Fruit fly (Drosophila melanogaster) whole organism, embryonic: ENCODE results near the gene CG1801.

Source experiments
- BEAF-32 ChIP-seq: fragments of 200-800 bp; sonication (Bioruptor generic); optimal IDR thresholded peaks from 3 replicates; lab custom pipeline; 2017; ENCODE audit warnings: missing biosample characterization, missing genetic modification characterization, mild to moderate bottlenecking, moderate library complexity, missing genetic modification reagents
- CG10267 ChIP-seq: fragments of 200-800 bp; sonication (Bioruptor generic); optimal IDR thresholded peaks from 2 replicates; lab custom pipeline; 2018; ENCODE audit warnings: missing biosample characterization, mild to moderate bottlenecking, missing genetic modification characterization, moderate library complexity
- CG10431 ChIP-seq: fragments of 200-800 bp; sonication (Bioruptor generic); optimal IDR thresholded peaks from 3 replicates; lab custom pipeline; 2018; ENCODE audit warnings: missing biosample characterization, mild to moderate bottlenecking, missing genetic modification characterization
- CG11696 ChIP-seq: fragments of 200-800 bp; sonication (Bioruptor generic); IDR thresholded peaks from 2 replicates; pipeline ENCODE4 v1.3.6; 2022; ENCODE audit warnings: missing biosample characterization, missing genetic modification characterization
- CG15011 ChIP-seq: fragments of 200-800 bp; sonication (Bioruptor generic); optimal IDR thresholded peaks from 3 replicates; lab custom pipeline; 2018; ENCODE audit warnings: missing biosample characterization, mild to moderate bottlenecking, missing genetic modification characterization
- CG15073 ChIP-seq: fragments of 200-800 bp; sonication (Bioruptor generic); optimal IDR thresholded peaks from 2 replicates; lab custom pipeline; 2016; ENCODE audit warnings: missing biosample characterization, missing genetic modification characterization
- CG17186 ChIP-seq: fragments of 200-800 bp; sonication (Bioruptor generic); optimal IDR thresholded peaks from 3 replicates; lab custom pipeline; 2017; ENCODE audit warnings: missing biosample characterization, missing genetic modification reagents, missing genetic modification characterization
- CG17802 ChIP-seq: fragments of 200-800 bp; sonication (Bioruptor generic); optimal IDR thresholded peaks from 2 replicates; lab custom pipeline; 2018; ENCODE audit warnings: missing biosample characterization, mild to moderate bottlenecking, missing genetic modification characterization, moderate library complexity
- CG18599 ChIP-seq: fragments of 200-800 bp; sonication (Bioruptor generic); optimal IDR thresholded peaks from 3 replicates; lab custom pipeline; 2017; ENCODE audit warnings: missing biosample characterization, missing genetic modification characterization, mild to moderate bottlenecking, moderate library complexity, missing genetic modification reagents
- CG18764 ChIP-seq: fragments of 200-800 bp; sonication (Bioruptor generic); optimal IDR thresholded peaks from 3 replicates; lab custom pipeline; 2016; ENCODE audit warnings: missing biosample characterization, missing genetic modification characterization
- CG2116 ChIP-seq: fragments of 200-800 bp; sonication (Bioruptor generic); optimal IDR thresholded peaks from 3 replicates; lab custom pipeline; 2018; ENCODE audit warnings: missing biosample characterization, mild to moderate bottlenecking, missing genetic modification characterization
- CG32767 ChIP-seq: fragments of 200-800 bp; sonication (Bioruptor generic); IDR thresholded peaks from 2 replicates; pipeline ENCODE4 v1.3.6; 2022; ENCODE audit warnings: missing biosample characterization, missing genetic modification characterization
- CG3281 ChIP-seq: fragments of 200-800 bp; sonication (Bioruptor generic); optimal IDR thresholded peaks from 3 replicates; lab custom pipeline; 2017; ENCODE audit warnings: missing biosample characterization, mild to moderate bottlenecking, missing genetic modification characterization
- CG4360 ChIP-seq: fragments of 200-800 bp; sonication (Bioruptor generic); IDR thresholded peaks from 2 replicates; pipeline ENCODE4 v1.3.6; 2022; ENCODE audit warnings: missing biosample characterization, missing genetic modification characterization
- CG6683 ChIP-seq: fragments of 200-800 bp; sonication (Bioruptor generic); optimal IDR thresholded peaks from 2 replicates; lab custom pipeline; 2017; ENCODE audit warnings: missing biosample characterization, mild to moderate bottlenecking, missing genetic modification characterization, missing genetic modification reagents
- CG6791 ChIP-seq: fragments of 200-800 bp; sonication (Bioruptor generic); IDR thresholded peaks from 3 replicates; pipeline ENCODE4 v1.3.6; 2022; ENCODE audit warnings: missing biosample characterization, missing genetic modification characterization; ENCODE audit not compliant: partially characterized antibody
- CG7271 ChIP-seq: fragments of 200-800 bp; sonication (Bioruptor generic); optimal IDR thresholded peaks from 2 replicates; lab custom pipeline; 2018; ENCODE audit warnings: missing biosample characterization, mild to moderate bottlenecking, missing genetic modification characterization, moderate library complexity
- CG8290 ChIP-seq, 3 experiments: fragments of 200-800 bp; sonication (Bioruptor generic); optimal IDR thresholded peaks; 2 replicates each; lab custom pipeline; 2016 to 2019; ENCODE audit warnings: missing biosample characterization in 3 of 3, missing genetic modification characterization in 3 of 3, mild to moderate bottlenecking in 2 of 3, moderate library complexity in 1 of 3
- CG8478 ChIP-seq: fragments of >200 bp; optimal IDR thresholded peaks from 2 replicates; lab custom pipeline; 2018
- Deaf1 ChIP-seq: fragments of 200-800 bp; optimal IDR thresholded peaks from 3 replicates; lab custom pipeline; 2019; ENCODE audit warnings: missing biosample characterization, mild to moderate bottlenecking, missing genetic modification characterization, moderate library complexity
- Dll ChIP-seq: fragments of 200-800 bp; sonication (Bioruptor generic); IDR thresholded peaks from 4 replicates; pipeline ENCODE4 v1.3.6; 2022; ENCODE audit warnings: missing biosample characterization, missing genetic modification characterization; ENCODE audit not compliant: partially characterized antibody
- Hr3 ChIP-seq: fragments of 200-800 bp; sonication (Bioruptor generic); optimal IDR thresholded peaks from 3 replicates; lab custom pipeline; 2016; ENCODE audit warnings: missing biosample characterization, missing genetic modification characterization
- MTF-1 ChIP-seq: fragments of 200-800 bp; sonication (Bioruptor generic); optimal IDR thresholded peaks from 2 replicates; lab custom pipeline; 2018; ENCODE audit warnings: missing biosample characterization, mild to moderate bottlenecking, missing genetic modification characterization, borderline replicate concordance
- Meics ChIP-seq: fragments of 200-800 bp; sonication (Bioruptor generic); optimal IDR thresholded peaks from 2 replicates; lab custom pipeline; 2017; ENCODE audit warnings: missing biosample characterization, mild to moderate bottlenecking, missing genetic modification characterization
- Mes4 ChIP-seq: fragments of 200-800 bp; sonication (Bioruptor generic); optimal IDR thresholded peaks from 2 replicates; lab custom pipeline; 2016; ENCODE audit warnings: missing biosample characterization, missing genetic modification characterization
- Sox100B ChIP-seq: fragments of 200-800 bp; sonication (Bioruptor generic); optimal IDR thresholded peaks from 3 replicates; lab custom pipeline; 2018; ENCODE audit warnings: missing biosample characterization, mild to moderate bottlenecking, missing genetic modification characterization
- Spps ChIP-seq: fragments of 200-800 bp; sonication (Bioruptor generic); optimal IDR thresholded peaks from 2 replicates; lab custom pipeline; 2018; ENCODE audit warnings: missing biosample characterization, mild to moderate bottlenecking, missing genetic modification characterization
- Stat92E ChIP-seq, 3 experiments: fragments of >200 bp in 2 of 3; fragments of 200-800 bp in 1 of 3; sonication (Bioruptor generic) in 1 of 3; optimal IDR thresholded peaks; 2 replicates each; lab custom pipeline; 2017 to 2019; ENCODE audit warnings: missing biosample characterization in 3 of 3, missing genetic modification characterization in 3 of 3, mild to moderate bottlenecking in 1 of 3, moderate library complexity in 1 of 3
- Trl ChIP-seq, 3 experiments: fragments of >200 bp in 2 of 3; fragments of 200-800 bp in 1 of 3; sonication (Bioruptor generic) in 1 of 3; optimal IDR thresholded peaks; 2 replicates in 1 of 3; 3 replicates in 2 of 3; lab custom pipeline; 2016 to 2017; ENCODE audit warnings: missing biosample characterization in 1 of 3, missing genetic modification characterization in 1 of 3
- aop ChIP-seq: fragments of 200-800 bp; sonication (Bioruptor generic); IDR thresholded peaks from 2 replicates; pipeline ENCODE4 v1.3.6; 2022; ENCODE audit warnings: missing biosample characterization, missing genetic modification characterization
- ara ChIP-seq: fragments of 200-800 bp; sonication (Bioruptor generic); IDR thresholded peaks from 2 replicates; pipeline ENCODE4 v1.3.6; 2022; ENCODE audit warnings: missing biosample characterization, missing genetic modification characterization
- caup ChIP-seq: fragments of 200-800 bp; sonication (Bioruptor generic); optimal IDR thresholded peaks from 3 replicates; lab custom pipeline; 2017; ENCODE audit warnings: missing biosample characterization, mild to moderate bottlenecking, missing genetic modification characterization, moderate library complexity; ENCODE audit not compliant: severe bottlenecking
- cg ChIP-seq: fragments of 200-800 bp; sonication (Bioruptor generic); optimal IDR thresholded peaks from 3 replicates; lab custom pipeline; 2019; ENCODE audit warnings: missing biosample characterization, mild to moderate bottlenecking, missing genetic modification characterization, moderate library complexity
- corto ChIP-seq: fragments of 200-800 bp; sonication (Bioruptor generic); optimal IDR thresholded peaks from 2 replicates; lab custom pipeline; 2016; ENCODE audit warnings: missing biosample characterization, mild to moderate bottlenecking, missing genetic modification characterization, moderate library complexity
- en ChIP-seq: fragments of 200-800 bp; sonication (Bioruptor generic); optimal IDR thresholded peaks from 2 replicates; lab custom pipeline; 2016; ENCODE audit warnings: missing biosample characterization, missing genetic modification characterization
- esg ChIP-seq: fragments of 200-800 bp; sonication (Bioruptor generic); conservative IDR thresholded peaks from 2 replicates; pipeline ENCODE4 v1.3.6; 2022; ENCODE audit warnings: missing biosample characterization, missing genetic modification characterization
- ham ChIP-seq: fragments of 200-800 bp; sonication (Bioruptor generic); IDR thresholded peaks from 2 replicates; pipeline ENCODE4 v1.3.6; 2022; ENCODE audit warnings: missing biosample characterization, missing genetic modification characterization
- insv ChIP-seq, 2 experiments: fragments of 200-800 bp; sonication (Bioruptor generic); optimal IDR thresholded peaks; 3 replicates each; lab custom pipeline; 2016 to 2018; ENCODE audit warnings: missing biosample characterization in 2 of 2, missing genetic modification characterization in 2 of 2
- lov ChIP-seq, 2 experiments: fragments of 200-800 bp in 1 of 2; fragments of >200 bp in 1 of 2; sonication (Bioruptor generic) in 1 of 2; IDR thresholded peaks in 1 of 2; optimal IDR thresholded peaks in 1 of 2; 2 replicates in 1 of 2; 3 replicates in 1 of 2; pipeline versions ENCODE4 v1.3.6 to Lab custom; 2017 to 2022; ENCODE audit warnings: missing biosample characterization in 1 of 2, missing genetic modification characterization in 1 of 2
- peb ChIP-seq: fragments of 200-800 bp; sonication (Bioruptor generic); IDR thresholded peaks from 2 replicates; pipeline ENCODE4 v1.3.6; 2022; ENCODE audit warnings: missing biosample characterization, missing genetic modification characterization
- pita ChIP-seq: fragments of 200-800 bp; sonication (Bioruptor generic); optimal IDR thresholded peaks from 2 replicates; lab custom pipeline; 2017; ENCODE audit warnings: missing biosample characterization, mild to moderate bottlenecking, missing genetic modification characterization
- psq ChIP-seq: fragments of 200-800 bp; sonication (Bioruptor generic); optimal IDR thresholded peaks from 2 replicates; lab custom pipeline; 2017; ENCODE audit warnings: missing biosample characterization, missing genetic modification characterization
- pzg ChIP-seq: fragments of 200-800 bp; sonication (Bioruptor generic); optimal IDR thresholded peaks from 3 replicates; lab custom pipeline; 2018; ENCODE audit warnings: missing biosample characterization, mild to moderate bottlenecking, missing genetic modification characterization, moderate library complexity
- run ChIP-seq: fragments of 200-800 bp; sonication (Bioruptor generic); optimal IDR thresholded peaks from 3 replicates; lab custom pipeline; 2018; ENCODE audit warnings: missing biosample characterization, mild to moderate bottlenecking, missing genetic modification characterization
- scrt ChIP-seq: fragments of 200-800 bp; sonication (Bioruptor generic); optimal IDR thresholded peaks from 2 replicates; lab custom pipeline; 2018; ENCODE audit warnings: missing biosample characterization, mild to moderate bottlenecking, missing genetic modification characterization, moderate library complexity
- tio ChIP-seq: fragments of 200-800 bp; sonication (Bioruptor generic); optimal IDR thresholded peaks from 2 replicates; lab custom pipeline; 2017; ENCODE audit warnings: missing biosample characterization, missing genetic modification characterization, inconsistent platforms
- zen ChIP-seq: fragments of 200-800 bp; sonication (Bioruptor generic); optimal IDR thresholded peaks from 3 replicates; lab custom pipeline; 2018; ENCODE audit warnings: missing biosample characterization, mild to moderate bottlenecking, missing genetic modification characterization, moderate library complexity

The CG1801 gene

DNA sequence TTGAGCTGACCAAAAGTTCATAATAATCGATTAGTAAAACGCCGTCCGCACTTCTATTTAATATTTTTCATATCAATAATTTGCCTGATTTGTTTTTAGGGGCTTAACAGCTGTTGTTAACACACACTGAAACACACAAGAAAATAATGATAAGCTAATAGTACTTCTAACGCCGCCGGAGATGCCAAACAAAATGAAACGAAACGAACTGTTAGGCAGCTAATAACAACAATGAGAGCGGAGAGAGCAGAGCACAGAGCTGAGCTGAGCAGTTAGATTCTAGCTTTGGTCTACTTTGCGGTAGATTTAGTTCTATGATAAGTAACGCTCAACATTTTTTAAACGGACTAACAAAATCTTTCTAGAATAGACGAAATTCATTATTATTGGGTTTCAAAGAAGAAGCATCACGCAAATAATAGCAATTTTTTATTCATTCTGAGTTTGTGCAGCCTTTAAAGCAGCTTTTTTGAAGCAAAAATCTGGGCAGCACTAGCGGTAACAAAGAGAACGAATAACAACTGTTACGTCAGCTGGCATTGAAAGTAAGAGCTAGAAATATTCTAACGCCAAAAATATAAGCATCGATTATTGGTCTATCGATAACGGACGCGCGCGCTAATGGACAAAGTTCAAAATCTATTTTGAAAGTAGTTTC is 10.7 kb downstream of the CG1801 start, which contains the start of gene Abca3 (continued):
- TF ChIP-seq Dll (GFP tag; lab: Robert Waterston, UW) = 0 out of 4 replicates have a peak, but pooled peaks have one; percentile 22
- no peak for TF ChIP-seq Sox100B
- TF ChIP-seq Trl (optimal IDR thresholded peaks at IDR 0.05; lab: Kevin White, UChicago) = peak; percentile 63 to 89
- TF ChIP-seq Trl (GFP tag; optimal IDR thresholded peaks at IDR 0.05; lab: Kevin White, UChicago) = peak; percentile 68
- no peak for TF ChIP-seq CG7271 (tag; lab: Kevin White, UChicago)
- TF ChIP-seq CG10267 (tag; lab: Kevin White, UChicago) = peak; percentile 55
- TF ChIP-seq psq (GFP tag; lab: Kevin White, UChicago) = no peak
- peak; percentile 77 for TF ChIP-seq Meics
- TF ChIP-seq CG6683 (GFP tag; lab: Kevin White, UChicago) = no peak
- peak; percentile 84 for TF ChIP-seq CG18599 (GFP tag; lab: Kevin White, UChicago)
- peak; percentile 26 for TF ChIP-seq en (GFP tag; lab: Kevin White, UChicago)
- no peak for TF ChIP-seq CG4360 (GFP tag; lab: Robert Waterston, UW)
- peak; percentile 22 for TF ChIP-seq pzg (GFP tag; lab: Kevin White, UChicago)
- no peak for TF ChIP-seq MTF-1 (GFP tag; lab: Kevin White, UChicago)
- TF ChIP-seq zen = peak; percentile 13
- 0 out of 3 replicates have a peak, but pooled peaks have one; percentile 39 for TF ChIP-seq CG6791
- TF ChIP-seq corto (GFP tag; lab: Kevin White, UChicago) = no peak
- no peak for TF ChIP-seq Spps (tag; lab: Kevin White, UChicago)
- no peak for TF ChIP-seq aop (GFP tag; lab: Robert Waterston, UW)
- no peak for TF ChIP-seq pita
- peak; percentile 28 for TF ChIP-seq CG2116 (GFP tag; lab: Kevin White, UChicago)
- TF ChIP-seq CG17186 (GFP tag; lab: Kevin White, UChicago) = no peak
- no peak; the same call in 1 of the 2 replicates for TF ChIP-seq ara (GFP tag; lab: Robert Waterston, UW)
- TF ChIP-seq peb (GFP tag; lab: Robert Waterston, UW) = no peak
- TF ChIP-seq Stat92E (GFP tag; optimal IDR thresholded peaks at IDR 0.05; lab: Kevin White, UChicago) = peak in 1 of 3 experiments; percentile 24
- peak; percentile 45 for TF ChIP-seq CG8290 (GFP tag; optimal IDR thresholded peaks at IDR 0.05; lab: Kevin White, UChicago)
- TF ChIP-seq CG8290 (tag; optimal IDR thresholded peaks at IDR 0.05; lab: Kevin White, UChicago) = peak in 1 of 2 experiments; percentile 29
- no peak for TF ChIP-seq CG8478 (lab: Kevin White, UChicago)
- peak; percentile 78 for TF ChIP-seq CG3281 (GFP tag; lab: Kevin White, UChicago)
- peak; percentile 35 for TF ChIP-seq Hr3 (GFP tag; lab: Kevin White, UChicago)
- TF ChIP-seq run (tag; lab: Kevin White, UChicago) = no peak
- TF ChIP-seq CG15073 (GFP tag; lab: Kevin White, UChicago) = no peak
- peak; percentile 37 for TF ChIP-seq BEAF-32 (GFP tag; lab: Kevin White, UChicago)
- no peak for TF ChIP-seq Mes4 (GFP tag; lab: Kevin White, UChicago)
- TF ChIP-seq CG15011 (GFP tag; lab: Kevin White, UChicago) = peak; percentile 10
- TF ChIP-seq lov (optimal IDR thresholded peaks at IDR 0.05; lab: Kevin White, UChicago) = no peak
- no peak for TF ChIP-seq lov (GFP tag; IDR thresholded peaks at IDR 0.05; lab: Robert Waterston, UW)
- TF ChIP-seq scrt = peak; percentile 66
- TF ChIP-seq tio (GFP tag; lab: Kevin White, UChicago) = no peak
- peak; percentile 63 for TF ChIP-seq cg (GFP tag; lab: Kevin White, UChicago)
- TF ChIP-seq caup (GFP tag; lab: Kevin White, UChicago) = peak; percentile 51
- TF ChIP-seq CG10431 (GFP tag; lab: Kevin White, UChicago) = peak; percentile 41
- no peak for TF ChIP-seq ham
- TF ChIP-seq CG11696 = no peak
- TF ChIP-seq Deaf1 (tag; lab: Kevin White, UChicago) = peak; percentile 37
- TF ChIP-seq insv (GFP tag; optimal IDR thresholded peaks at IDR 0.05; lab: Kevin White, UChicago) = peak in 1 of 2 experiments; percentile 26
- TF ChIP-seq CG17802 = no peak
- TF ChIP-seq esg (GFP tag; lab: Robert Waterston, UW) = peak; percentile 43; the same call in 1 of the 2 replicates
- TF ChIP-seq CG32767 (GFP tag; lab: Robert Waterston, UW) = no peak; the same call in 1 of the 2 replicates
- peak; percentile 4 for TF ChIP-seq CG18764
